Fruit fly (Drosophila melanogaster) whole organism, wandering third instar larva: ENCODE results near the gene Rdh.

Experiments
- Abd-B ChIP-seq: fragments of >200 bp; optimal IDR thresholded peaks from 2 replicates; lab custom pipeline; 2017; ENCODE audit warnings: missing biosample characterization, missing genetic modification characterization
- CG32264 ChIP-seq: fragments of 200-800 bp; sonication (Bioruptor generic); optimal IDR thresholded peaks from 2 replicates; lab custom pipeline; 2016; ENCODE audit warnings: missing biosample characterization, missing genetic modification characterization
- CG9705 ChIP-seq: fragments of 200-800 bp; sonication (Bioruptor generic); optimal IDR thresholded peaks from 2 replicates; lab custom pipeline; 2018; ENCODE audit warnings: missing biosample characterization, mild to moderate bottlenecking, missing genetic modification characterization
- CrebA ChIP-seq: fragments of 200-800 bp; sonication (Bioruptor generic); optimal IDR thresholded peaks from 2 replicates; lab custom pipeline; 2016; ENCODE audit warnings: missing biosample characterization, mild to moderate bottlenecking, missing genetic modification characterization, borderline replicate concordance
- Dfd ChIP-seq: fragments of >200 bp; optimal IDR thresholded peaks from 2 replicates; lab custom pipeline; 2017; ENCODE audit warnings: missing biosample characterization, missing genetic modification characterization
- Dif ChIP-seq: fragments of 200-275, 200-300 bp; sonication (Bioruptor generic); optimal IDR thresholded peaks from 2 replicates; lab custom pipeline; 2018; ENCODE audit warnings: missing biosample characterization, missing genetic modification characterization; ENCODE audit not compliant: partially characterized antibody
- GATAd ChIP-seq: sonication (Bioruptor generic); optimal IDR thresholded peaks from 2 replicates; lab custom pipeline; 2016; ENCODE audit warnings: missing biosample characterization, missing genetic modification characterization
- HLH106 ChIP-seq: fragments of 200-800 bp; optimal IDR thresholded peaks from 3 replicates; lab custom pipeline; 2019; ENCODE audit warnings: missing biosample characterization, mild to moderate bottlenecking, missing genetic modification characterization, moderate library complexity
- Hnf4 ChIP-seq: fragments of 200-800 bp; sonication (Bioruptor generic); optimal IDR thresholded peaks from 2 replicates; lab custom pipeline; 2016; ENCODE audit warnings: missing biosample characterization, mild to moderate bottlenecking, missing genetic modification characterization
- Hr78 ChIP-seq: fragments of >200 bp; optimal IDR thresholded peaks from 2 replicates; lab custom pipeline; 2017; ENCODE audit warnings: missing biosample characterization, missing genetic modification characterization
- Hr83 ChIP-seq: fragments of 200-300 bp; sonication (Bioruptor generic); optimal IDR thresholded peaks from 2 replicates; lab custom pipeline; 2016; ENCODE audit warnings: missing biosample characterization, mild to moderate bottlenecking, missing genetic modification characterization, moderate library complexity; ENCODE audit not compliant: poor library complexity, severe bottlenecking
- Jra ChIP-seq: sonication (Bioruptor generic); optimal IDR thresholded peaks from 2 replicates; lab custom pipeline; 2016; ENCODE audit warnings: missing biosample characterization, missing genetic modification characterization
- Mio ChIP-seq: sonication (Bioruptor generic); optimal IDR thresholded peaks from 2 replicates; lab custom pipeline; 2016; ENCODE audit warnings: missing biosample characterization, missing genetic modification characterization
- Myc ChIP-seq: fragments of >200 bp; optimal IDR thresholded peaks from 2 replicates; lab custom pipeline; 2017
- N ChIP-seq: fragments of >200 bp; optimal IDR thresholded peaks from 2 replicates; lab custom pipeline; 2018; ENCODE audit warnings: missing biosample characterization, missing external identifiers, missing genetic modification characterization
- OdsH ChIP-seq: fragments of 200-800 bp; sonication (Bioruptor generic); optimal IDR thresholded peaks from 2 replicates; lab custom pipeline; 2016; ENCODE audit warnings: missing biosample characterization, mild to moderate bottlenecking, missing genetic modification characterization
- Rel ChIP-seq, 2 experiments: fragments of 200-800 bp; sonication (Bioruptor generic) in 1 of 2; optimal IDR thresholded peaks; 2 replicates in 1 of 2; 3 replicates in 1 of 2; lab custom pipeline; 2016 to 2019; ENCODE audit warnings: mild to moderate bottlenecking in 2 of 2, missing biosample characterization in 2 of 2, missing genetic modification characterization in 2 of 2, moderate library complexity in 1 of 2
- Sp1 ChIP-seq: fragments of 200-800 bp; sonication (Bioruptor generic); optimal IDR thresholded peaks from 3 replicates; lab custom pipeline; 2019; ENCODE audit warnings: missing biosample characterization, mild to moderate bottlenecking, missing genetic modification characterization, moderate library complexity
- Vsx2 ChIP-seq: fragments of 200-300, 225-300 bp; sonication (Bioruptor generic); optimal IDR thresholded peaks from 2 replicates; lab custom pipeline; 2018; ENCODE audit warnings: missing biosample characterization, missing genetic modification characterization; ENCODE audit not compliant: partially characterized antibody
- br ChIP-seq: fragments of 200-800 bp; sonication (Bioruptor generic); optimal IDR thresholded peaks from 2 replicates; lab custom pipeline; 2016; ENCODE audit warnings: missing biosample characterization, missing genetic modification characterization
- brk ChIP-seq: fragments of 200-800 bp; sonication (Bioruptor generic); optimal IDR thresholded peaks from 2 replicates; lab custom pipeline; 2016; ENCODE audit warnings: missing biosample characterization, mild to moderate bottlenecking, missing genetic modification characterization
- dl ChIP-seq, 2 experiments: fragments of 175-275, 200-275 bp in 1 of 2; fragments of 200-275 bp in 1 of 2; sonication (Bioruptor generic); optimal IDR thresholded peaks; lab custom pipeline; 2018; ENCODE audit warnings: mild to moderate bottlenecking in 2 of 2, missing biosample characterization in 2 of 2, missing genetic modification characterization in 2 of 2, moderate library complexity in 2 of 2; ENCODE audit not compliant: partially characterized antibody in 2 of 2, insufficient read depth in 1 of 2
- dmrt93B ChIP-seq: fragments of 200-800 bp; sonication (Bioruptor generic); optimal IDR thresholded peaks from 2 replicates; lab custom pipeline; 2018; ENCODE audit warnings: missing biosample characterization, mild to moderate bottlenecking, missing genetic modification characterization
- dsf ChIP-seq: sonication (Bioruptor generic); optimal IDR thresholded peaks from 2 replicates; lab custom pipeline; 2016; ENCODE audit warnings: missing biosample characterization, missing genetic modification characterization, borderline replicate concordance
- ey ChIP-seq: fragments of 200-800 bp; sonication (Bioruptor generic); optimal IDR thresholded peaks from 2 replicates; lab custom pipeline; 2016; ENCODE audit warnings: missing biosample characterization, missing genetic modification characterization
- foxo ChIP-seq, 2 experiments: fragments of 200-800 bp; sonication (Bioruptor generic); optimal IDR thresholded peaks; 2 replicates in 1 of 2; 3 replicates in 1 of 2; lab custom pipeline; 2016 to 2017; ENCODE audit warnings: missing biosample characterization in 2 of 2, missing genetic modification characterization in 2 of 2
- fru ChIP-seq: fragments of 200-800 bp; sonication (Bioruptor generic); optimal IDR thresholded peaks from 3 replicates; lab custom pipeline; 2016; ENCODE audit warnings: missing biosample characterization, mild to moderate bottlenecking, missing genetic modification characterization
- h ChIP-seq: fragments of 200-800 bp; sonication (Bioruptor generic); optimal IDR thresholded peaks from 3 replicates; lab custom pipeline; 2016; ENCODE audit warnings: missing biosample characterization, mild to moderate bottlenecking, missing genetic modification characterization
- jim ChIP-seq: fragments of 175-275, 200-325 bp; sonication (Bioruptor generic); optimal IDR thresholded peaks from 2 replicates; lab custom pipeline; 2016; ENCODE audit warnings: missing biosample characterization, mild to moderate bottlenecking, missing genetic modification characterization
- lola ChIP-seq: fragments of >200 bp; optimal IDR thresholded peaks from 2 replicates; lab custom pipeline; 2017; ENCODE audit warnings: missing biosample characterization, missing genetic modification characterization
- pan ChIP-seq: fragments of >200 bp; optimal IDR thresholded peaks from 2 replicates; lab custom pipeline; 2017
- psq ChIP-seq: fragments of 200-800 bp; sonication (Bioruptor generic); optimal IDR thresholded peaks from 3 replicates; lab custom pipeline; 2017; ENCODE audit warnings: missing biosample characterization, mild to moderate bottlenecking, missing genetic modification characterization, moderate library complexity
- rgr ChIP-seq: fragments of 200-800 bp; sonication (Bioruptor generic); optimal IDR thresholded peaks from 3 replicates; lab custom pipeline; 2016; ENCODE audit warnings: missing biosample characterization, mild to moderate bottlenecking, missing genetic modification characterization
- sage ChIP-seq: fragments of 200-800 bp; sonication (Bioruptor generic); optimal IDR thresholded peaks from 2 replicates; lab custom pipeline; 2016; ENCODE audit warnings: missing biosample characterization, mild to moderate bottlenecking, missing genetic modification characterization
- sv ChIP-seq: fragments of 200-800 bp; sonication (Bioruptor generic); optimal IDR thresholded peaks from 3 replicates; lab custom pipeline; 2016; ENCODE audit warnings: missing biosample characterization, missing genetic modification characterization
- tai ChIP-seq: sonication (Bioruptor generic); optimal IDR thresholded peaks from 2 replicates; lab custom pipeline; 2016; ENCODE audit warnings: missing biosample characterization, missing genetic modification characterization
- usp ChIP-seq: fragments of >200 bp; optimal IDR thresholded peaks from 2 replicates; lab custom pipeline; 2017; ENCODE audit warnings: missing biosample characterization, missing genetic modification characterization
- woc ChIP-seq: sonication (Bioruptor generic); optimal IDR thresholded peaks from 2 replicates; lab custom pipeline; 2016; ENCODE audit warnings: missing biosample characterization, mild to moderate bottlenecking, missing genetic modification characterization

Rdh gene

DNA sequence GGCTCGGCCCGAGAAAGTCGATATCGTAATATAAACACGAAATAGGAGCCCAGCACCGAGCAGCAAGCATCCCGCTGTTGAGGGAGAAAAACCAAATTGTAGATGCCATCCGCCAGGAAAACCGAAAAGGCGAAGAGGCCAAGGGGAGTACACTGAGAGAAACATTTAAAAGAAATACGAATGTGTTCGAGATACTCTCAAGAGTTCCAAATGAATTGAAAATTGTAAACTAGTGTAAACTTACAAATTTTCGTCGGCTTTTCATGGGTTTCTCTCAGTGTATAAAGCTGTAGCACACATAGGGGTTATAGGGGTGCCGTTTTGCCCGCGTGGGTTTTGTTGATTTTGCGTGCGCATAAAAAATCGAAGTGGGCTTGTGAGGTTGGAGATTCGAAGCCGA, 22.6 kb upstream of the Rdh start:
- TF ChIP-seq br (peak; percentile 70), OdsH (GFP tag; lab: Kevin White, UChicago) (peak; percentile 72), HLH106 (tag; lab: Kevin White, UChicago) (peak; percentile 71), woc (GFP tag; lab: Kevin White, UChicago) (peak; percentile 37), Dif (GFP tag; lab: Kevin White, UChicago) (no peak), N (GFP tag; lab: Kevin White, UChicago) (no peak), fru (GFP tag; lab: Kevin White, UChicago) (peak; percentile 67), h (peak; percentile 82), Myc (lab: Kevin White, UChicago) (no peak), pan (lab: Kevin White, UChicago) (no peak), dmrt93B (GFP tag; lab: Kevin White, UChicago) (no peak), Sp1 (GFP tag; lab: Kevin White, UChicago) (peak; percentile 64), ey (peak; percentile 79), lola (GFP tag; lab: Kevin White, UChicago) (no peak), Hnf4 (GFP tag; lab: Kevin White, UChicago) (peak; percentile 71), foxo (GFP tag; optimal IDR thresholded peaks at IDR 0.05; lab: Kevin White, UChicago) (peak in 1 of 2 experiments; percentile 76), Mio (GFP tag; lab: Kevin White, UChicago) (no peak), jim (GFP tag; lab: Kevin White, UChicago) (no peak), Dfd (no peak), Rel (GFP tag; optimal IDR thresholded peaks at IDR 0.05; lab: Kevin White, UChicago) (no peak), Rel (tag; optimal IDR thresholded peaks at IDR 0.05; lab: Kevin White, UChicago) (no peak), CG9705 (GFP tag; lab: Kevin White, UChicago) (no peak), sv (GFP tag; lab: Kevin White, UChicago) (peak; percentile 71), Jra (peak; percentile 3), Abd-B (GFP tag; lab: Kevin White, UChicago) (no peak), usp (GFP tag; lab: Kevin White, UChicago) (no peak), dl (GFP tag; optimal IDR thresholded peaks at IDR 0.05; lab: Kevin White, UChicago; ENCODE audit: insufficient read depth in 1 of 2, partially characterized antibody in 2 of 2) (no peak), GATAd (no peak), Hr78 (no peak), sage (GFP tag; lab: Kevin White, UChicago) (no peak), CrebA (GFP tag; lab: Kevin White, UChicago) (no peak), Hr83 (peak; percentile 16), rgr (GFP tag; lab: Kevin White, UChicago) (peak; percentile 80), tai (peak; percentile 75), psq (GFP tag; lab: Kevin White, UChicago) (peak; percentile 67), CG32264 (GFP tag; lab: Kevin White, UChicago) (peak; percentile 45), Vsx2 (no peak)
- TF ChIP-seq, all 38 proteins: peak for 17

DNA sequence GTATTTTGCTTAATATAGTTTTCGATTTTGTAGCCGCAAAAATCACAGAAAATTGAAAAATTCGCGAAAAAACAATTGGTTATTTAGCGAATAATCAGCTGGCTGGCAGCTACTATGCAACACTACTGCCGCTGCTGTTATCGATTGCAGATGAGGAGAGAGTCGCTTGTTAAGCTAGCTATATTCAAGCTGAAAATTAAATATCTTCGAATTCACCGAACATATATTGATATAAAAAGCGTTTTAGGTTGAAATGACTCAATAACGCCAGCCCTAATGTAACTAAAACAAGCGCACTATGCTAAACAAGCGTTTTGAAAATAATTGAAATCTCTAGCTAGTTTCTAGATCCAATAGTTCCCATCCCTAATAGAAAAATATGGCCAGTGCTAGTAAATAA, 18.9 kb upstream of the Rdh start, which contains the start of the genes CG32264, ntc and IntS10:
CG32264 (minus strand) TSS at position 130 of the 400 bp plus-strand sequence.
ntc (minus strand) TSS at position 130 of the 400 bp plus-strand sequence.
IntS10 (plus strand) TSS at position 381 of the 400 bp plus-strand sequence.
- TF ChIP-seq Dfd = no peak
- peak; percentile 66 for TF ChIP-seq Jra
- no peak for TF ChIP-seq CrebA (GFP tag; lab: Kevin White, UChicago)
- no peak for TF ChIP-seq Dif (GFP tag; lab: Kevin White, UChicago)
- no peak for TF ChIP-seq sage (GFP tag; lab: Kevin White, UChicago)
- no peak for TF ChIP-seq brk
- peak; percentile 80 for TF ChIP-seq h
- no peak for TF ChIP-seq Hr78
- peak; percentile 40 for TF ChIP-seq psq (GFP tag; lab: Kevin White, UChicago)
- no peak for TF ChIP-seq usp (GFP tag; lab: Kevin White, UChicago)
- TF ChIP-seq ey = peak; percentile 76
- no peak for TF ChIP-seq tai
- TF ChIP-seq Abd-B (GFP tag; lab: Kevin White, UChicago) = no peak
- no peak for TF ChIP-seq Vsx2
- TF ChIP-seq dl (GFP tag; optimal IDR thresholded peaks at IDR 0.05; lab: Kevin White, UChicago; ENCODE audit: insufficient read depth in 1 of 2, partially characterized antibody in 2 of 2) = no peak
- no peak for TF ChIP-seq pan (lab: Kevin White, UChicago)
- TF ChIP-seq CG9705 (GFP tag; lab: Kevin White, UChicago) = peak; percentile 30
- TF ChIP-seq Mio (GFP tag; lab: Kevin White, UChicago) = no peak
- no peak for TF ChIP-seq lola (GFP tag; lab: Kevin White, UChicago)
- TF ChIP-seq dmrt93B (GFP tag; lab: Kevin White, UChicago) = no peak
- peak in 1 of 2 experiments; percentile 80 for TF ChIP-seq foxo (GFP tag; optimal IDR thresholded peaks at IDR 0.05; lab: Kevin White, UChicago)
- TF ChIP-seq GATAd = no peak
- TF ChIP-seq rgr (GFP tag; lab: Kevin White, UChicago) = peak; percentile 79
- no peak for TF ChIP-seq jim (GFP tag; lab: Kevin White, UChicago)
- peak; percentile 79 for TF ChIP-seq br
- peak; percentile 69 for TF ChIP-seq sv (GFP tag; lab: Kevin White, UChicago)
- TF ChIP-seq OdsH (GFP tag; lab: Kevin White, UChicago) = peak; percentile 73
- TF ChIP-seq N (GFP tag; lab: Kevin White, UChicago) = no peak
- peak; percentile 93 for TF ChIP-seq Myc (lab: Kevin White, UChicago)
- peak; percentile 3 for TF ChIP-seq Hr83
- no peak for TF ChIP-seq Rel (GFP tag; optimal IDR thresholded peaks at IDR 0.05; lab: Kevin White, UChicago)
- peak; percentile 45 for TF ChIP-seq Rel (tag; optimal IDR thresholded peaks at IDR 0.05; lab: Kevin White, UChicago)
- peak; percentile 55 for TF ChIP-seq HLH106 (tag; lab: Kevin White, UChicago)
- TF ChIP-seq Hnf4 (GFP tag; lab: Kevin White, UChicago) = peak; percentile 70
- TF ChIP-seq woc (GFP tag; lab: Kevin White, UChicago) = peak; percentile 84
- TF ChIP-seq dsf (GFP tag; lab: Kevin White, UChicago) = peak; percentile 15
- TF ChIP-seq fru (GFP tag; lab: Kevin White, UChicago) = peak; percentile 74
- peak; percentile 62 for TF ChIP-seq Sp1 (GFP tag; lab: Kevin White, UChicago)
- no peak for TF ChIP-seq CG32264 (GFP tag; lab: Kevin White, UChicago)
- TF ChIP-seq, all 38 proteins: peak for 19
